Fruit fly (Drosophila melanogaster): ENCODE results near the gene CG18754.

CG18754 gene

DNA sequence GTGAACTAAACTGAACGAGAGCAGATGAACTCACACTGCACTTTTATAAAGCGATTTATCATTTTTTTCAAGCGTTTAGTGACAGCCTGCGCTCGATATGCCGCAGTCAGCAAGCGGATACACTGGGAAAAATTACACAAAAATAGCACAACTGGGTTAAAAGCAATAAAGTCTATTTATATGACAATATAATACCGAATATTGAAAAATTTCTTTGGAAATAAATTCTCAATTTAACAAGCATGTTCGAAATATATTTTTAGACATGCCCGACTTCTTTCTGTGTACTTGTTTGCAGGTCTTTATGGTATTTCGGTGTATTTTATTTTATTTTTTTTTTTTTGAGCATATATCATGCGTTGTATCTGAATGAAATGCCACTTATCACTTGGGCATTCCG is 30.0 kb downstream of the CG18754 start (continued):
- no peak for TF ChIP-seq nerfin-2 (GFP tag; IDR thresholded peaks at IDR 0.05; ENCODE audit: partially characterized antibody)
- TF ChIP-seq gcm2 (GFP tag; optimal IDR thresholded peaks at IDR 0.05) = peak; percentile 16
- TF ChIP-seq HmgD (GFP tag; optimal IDR thresholded peaks at IDR 0.05) = no peak
- peak; percentile 16 for TF ChIP-seq CG8089 (GFP tag; optimal IDR thresholded peaks at IDR 0.05)
- no peak for TF ChIP-seq CG34376 (GFP tag; optimal IDR thresholded peaks at IDR 0.05)
- no peak for TF ChIP-seq nom (GFP tag; optimal IDR thresholded peaks at IDR 0.05)
- TF ChIP-seq Xrp1 (GFP tag; IDR thresholded peaks at IDR 0.05) = peak; percentile 72
- TF ChIP-seq al (GFP tag; IDR thresholded peaks at IDR 0.05) = no peak
- TF ChIP-seq CG7928 (GFP tag; optimal IDR thresholded peaks at IDR 0.05) = no peak
- peak; percentile 51 for TF ChIP-seq Dad (GFP tag; optimal IDR thresholded peaks at IDR 0.05)
- TF ChIP-seq Lim3 (GFP tag; IDR thresholded peaks at IDR 0.05) = peak; percentile 57
- TF ChIP-seq CG17328 (GFP tag; IDR thresholded peaks at IDR 0.05) = peak; percentile 70
- no peak for TF ChIP-seq shn (GFP tag; optimal IDR thresholded peaks at IDR 0.05)
- TF ChIP-seq bsh (GFP tag; optimal IDR thresholded peaks at IDR 0.05) = peak in 1 of 2 experiments; percentile 82
- peak; percentile 56 for TF ChIP-seq Side (GFP tag; optimal IDR thresholded peaks at IDR 0.05)
- no peak for TF ChIP-seq br (optimal IDR thresholded peaks at IDR 0.05)
- TF ChIP-seq dmrt99B (tag; optimal IDR thresholded peaks at IDR 0.05) = peak; percentile 81
- peak; percentile 59 for TF ChIP-seq CG5245 (GFP tag; optimal IDR thresholded peaks at IDR 0.05)
- 0 out of 2 replicates have a peak, but pooled peaks have one; percentile 48 for TF ChIP-seq seq (GFP tag; IDR thresholded peaks at IDR 0.05)
- peak; percentile 13; the same call in 1 of the 2 replicates for TF ChIP-seq CG10959 (GFP tag; IDR thresholded peaks at IDR 0.05)
- TF ChIP-seq gfzf (GFP tag; optimal IDR thresholded peaks at IDR 0.05) = no peak
- no peak for TF ChIP-seq CG18011 (GFP tag; optimal IDR thresholded peaks at IDR 0.05)
- TF ChIP-seq H15 (GFP tag; IDR thresholded peaks at IDR 0.05) = peak; percentile 26; the same call in 1 of the 3 replicates
- TF ChIP-seq CG9609 (GFP tag; optimal IDR thresholded peaks at IDR 0.05) = peak; percentile 31
- TF ChIP-seq row (GFP tag; IDR thresholded peaks at IDR 0.05) = peak; percentile 84
- TF ChIP-seq Spps (tag; optimal IDR thresholded peaks at IDR 0.05) = peak; percentile 33
- peak; percentile 33 for TF ChIP-seq CG33557 (GFP tag; optimal IDR thresholded peaks at IDR 0.05)
- TF ChIP-seq CG3847 (GFP tag; IDR thresholded peaks at IDR 0.05) = 0 out of 2 replicates have a peak, but pooled peaks have one; percentile 14
- TF ChIP-seq Drgx (GFP tag; IDR thresholded peaks at IDR 0.05) = peak; percentile 46
- no peak for TF ChIP-seq Hey (tag; optimal IDR thresholded peaks at IDR 0.05)
- TF ChIP-seq sisA (GFP tag; IDR thresholded peaks at IDR 0.05) = peak; percentile 62
- TF ChIP-seq CG13296 (GFP tag; optimal IDR thresholded peaks at IDR 0.05) = peak; percentile 11
- 0 out of 3 replicates have a peak, but pooled peaks have one; percentile 46 for TF ChIP-seq ase (GFP tag; IDR thresholded peaks at IDR 0.05)
- no peak for TF ChIP-seq CG8359 (GFP tag; optimal IDR thresholded peaks at IDR 0.05; ENCODE audit: borderline replicate concordance)
- peak; percentile 50 for TF ChIP-seq Atf-2 (GFP tag; optimal IDR thresholded peaks at IDR 0.05)
- peak; percentile 1 for TF ChIP-seq run (tag; optimal IDR thresholded peaks at IDR 0.05)
- peak; percentile 10 for TF ChIP-seq CG13624 (GFP tag; optimal IDR thresholded peaks at IDR 0.05)
- peak; percentile 45 for TF ChIP-seq NfI (GFP tag; optimal IDR thresholded peaks at IDR 0.05)
- peak; percentile 34 for TF ChIP-seq CG7271 (tag; optimal IDR thresholded peaks at IDR 0.05)
- no peak for TF ChIP-seq Ada2b (GFP tag; IDR thresholded peaks at IDR 0.05)
- TF ChIP-seq ab (GFP tag; optimal IDR thresholded peaks at IDR 0.05) = peak; percentile 13
- no peak for TF ChIP-seq vnd (GFP tag; IDR thresholded peaks at IDR 0.05; ENCODE audit: partially characterized antibody)
- TF ChIP-seq CG6813 (GFP tag; optimal IDR thresholded peaks at IDR 0.05) = peak; percentile 16
- peak; percentile 9 for TF ChIP-seq CG15011 (GFP tag; optimal IDR thresholded peaks at IDR 0.05)
- peak; percentile 97 for TF ChIP-seq sens (GFP tag)
- no peak for TF ChIP-seq p53 (GFP tag; optimal IDR thresholded peaks at IDR 0.05)
- TF ChIP-seq jigr1 (GFP tag; IDR thresholded peaks at IDR 0.05) = 0 out of 3 replicates have a peak, but pooled peaks have one; percentile 12
- no peak for TF ChIP-seq hkb (optimal IDR thresholded peaks at IDR 0.05)
- TF ChIP-seq hkb (GFP tag; IDR thresholded peaks at IDR 0.05) = peak; percentile 63
- peak; percentile 72 for TF ChIP-seq PHDP (tag; optimal IDR thresholded peaks at IDR 0.05)
- TF ChIP-seq Sry-δ (GFP tag; optimal IDR thresholded peaks at IDR 0.05) = peak; percentile 21
- peak; percentile 66 for TF ChIP-seq Hr3 (GFP tag; optimal IDR thresholded peaks at IDR 0.05)
